Fruit fly (Drosophila melanogaster): ENCODE results near the gene Msp300.

The Msp300 gene

dm6 chr2L:5209244-5210144, 108.8 kb downstream of the Msp300 start:
- no peak for TF ChIP-seq CG6791 (GFP tag; IDR thresholded peaks at IDR 0.05; ENCODE audit: partially characterized antibody)
- TF ChIP-seq ken (GFP tag; IDR thresholded peaks at IDR 0.05) = no peak
- TF ChIP-seq grn (GFP tag; optimal IDR thresholded peaks at IDR 0.05) = peak; percentile 98
- peak; percentile 98 for TF ChIP-seq CG5180 (GFP tag; optimal IDR thresholded peaks at IDR 0.05)
- peak; percentile 96 for TF ChIP-seq mirr (GFP tag; optimal IDR thresholded peaks at IDR 0.05)
- no peak for TF ChIP-seq bsh (GFP tag; optimal IDR thresholded peaks at IDR 0.05)
- TF ChIP-seq tin (GFP tag; optimal IDR thresholded peaks at IDR 0.05) = no peak
- TF ChIP-seq lilli (GFP tag; optimal IDR thresholded peaks at IDR 0.05) = peak; percentile 32
- TF ChIP-seq Sox102F (GFP tag; optimal IDR thresholded peaks at IDR 0.05) = no peak
- TF ChIP-seq CG10543 (GFP tag; optimal IDR thresholded peaks at IDR 0.05) = no peak
- peak; percentile 65 for TF ChIP-seq CG2120 (GFP tag; optimal IDR thresholded peaks at IDR 0.05)
- peak; percentile 99 for TF ChIP-seq exex (tag; optimal IDR thresholded peaks at IDR 0.05)
- TF ChIP-seq CG1024 (GFP tag; IDR thresholded peaks at IDR 0.05) = no peak
- peak; percentile 42 for TF ChIP-seq CG15269 (tag; optimal IDR thresholded peaks at IDR 0.05)
- TF ChIP-seq tio (GFP tag; optimal IDR thresholded peaks at IDR 0.05) = peak; percentile 49
- TF ChIP-seq D19B (GFP tag; optimal IDR thresholded peaks at IDR 0.05) = peak; percentile 46
- TF ChIP-seq tgo (GFP tag; IDR thresholded peaks at IDR 0.05) = no peak
- TF ChIP-seq Dip3 (GFP tag; optimal IDR thresholded peaks at IDR 0.05) = peak; percentile 26
- peak in 1 of 3 experiments; percentile 55 for TF ChIP-seq Stat92E (GFP tag; optimal IDR thresholded peaks at IDR 0.05)
- TF ChIP-seq CG9437 (GFP tag; optimal IDR thresholded peaks at IDR 0.05) = peak; percentile 15
- no peak for TF ChIP-seq CG8388 (GFP tag; optimal IDR thresholded peaks at IDR 0.05)
- TF ChIP-seq stwl (tag; optimal IDR thresholded peaks at IDR 0.05) = peak; percentile 7
- TF ChIP-seq CG13296 (GFP tag; optimal IDR thresholded peaks at IDR 0.05) = peak; percentile 6
- TF ChIP-seq Meics (GFP tag; optimal IDR thresholded peaks at IDR 0.05) = peak; percentile 39
- TF ChIP-seq CG17385 (GFP tag; optimal IDR thresholded peaks at IDR 0.05) = peak; percentile 15
- TF ChIP-seq PHDP (tag; optimal IDR thresholded peaks at IDR 0.05) = peak; percentile 40
- peak; percentile 19 for TF ChIP-seq CG3281 (GFP tag; optimal IDR thresholded peaks at IDR 0.05)
- no peak for TF ChIP-seq kay (GFP tag; optimal IDR thresholded peaks at IDR 0.05)
- no peak for TF ChIP-seq bowl (GFP tag; IDR thresholded peaks at IDR 0.05)
- TF ChIP-seq CG34376 (GFP tag; optimal IDR thresholded peaks at IDR 0.05) = peak; percentile 69
- peak; percentile 29 for TF ChIP-seq CG7786 (GFP tag; optimal IDR thresholded peaks at IDR 0.05)
- TF ChIP-seq CG30403 (GFP tag; optimal IDR thresholded peaks at IDR 0.05) = peak; percentile 20
- TF ChIP-seq nau (GFP tag; optimal IDR thresholded peaks at IDR 0.05) = no peak
- no peak for TF ChIP-seq CG1529 (GFP tag; optimal IDR thresholded peaks at IDR 0.05)
- TF ChIP-seq sens (GFP tag) = peak; percentile 65
- no peak for TF ChIP-seq knrl (GFP tag; IDR thresholded peaks at IDR 0.05; ENCODE audit: partially characterized antibody)
- TF ChIP-seq tap (tag; optimal IDR thresholded peaks at IDR 0.05) = no peak
- no peak for TF ChIP-seq sr (GFP tag; IDR thresholded peaks at IDR 0.05)
- peak in 1 of 2 experiments; percentile 5 for TF ChIP-seq chif (GFP tag; optimal IDR thresholded peaks at IDR 0.05)
- no peak for TF ChIP-seq hkb (optimal IDR thresholded peaks at IDR 0.05)
- no peak for TF ChIP-seq hkb (GFP tag; IDR thresholded peaks at IDR 0.05)
- TF ChIP-seq gro (GFP tag; optimal IDR thresholded peaks at IDR 0.05) = peak; percentile 7
- peak; percentile 16 for TF ChIP-seq fu2 (GFP tag; optimal IDR thresholded peaks at IDR 0.05)
- no peak for TF ChIP-seq ara (GFP tag; IDR thresholded peaks at IDR 0.05)
- peak; percentile 23 for TF ChIP-seq corto (GFP tag; optimal IDR thresholded peaks at IDR 0.05)
- TF ChIP-seq chn (GFP tag; optimal IDR thresholded peaks at IDR 0.05) = no peak
- no peak for TF ChIP-seq gem (tag; optimal IDR thresholded peaks at IDR 0.05)
- TF ChIP-seq CG11398 (GFP tag; optimal IDR thresholded peaks at IDR 0.05) = no peak
- peak; percentile 68 for TF ChIP-seq sug (tag; optimal IDR thresholded peaks at IDR 0.05)

Data from whole organism, embryonic.